Fruit fly (Drosophila melanogaster): ENCODE measurements around the gene CG10466.

- TF ChIP-seq EcR (GFP tag; optimal IDR thresholded peaks at IDR 0.05): no peak
- no peak for TF ChIP-seq Pif1B (GFP tag; optimal IDR thresholded peaks at IDR 0.05)
- TF ChIP-seq CG12605 (GFP tag; IDR thresholded peaks at IDR 0.05): no peak
- TF ChIP-seq CG15710 (tag; optimal IDR thresholded peaks at IDR 0.05): no peak
- TF ChIP-seq fd96Ca (GFP tag; IDR thresholded peaks at IDR 0.05): no peak
- TF ChIP-seq CG4496 (GFP tag; IDR thresholded peaks at IDR 0.05): no peak
- no peak for TF ChIP-seq CG8301 (tag; optimal IDR thresholded peaks at IDR 0.05)
- no peak for TF ChIP-seq CG13204 (GFP tag; optimal IDR thresholded peaks at IDR 0.05)
- TF ChIP-seq Ets98B (GFP tag; IDR thresholded peaks at IDR 0.05): no peak
- no peak for TF ChIP-seq CG32121 (GFP tag; IDR thresholded peaks at IDR 0.05)
- TF ChIP-seq Pif1A (GFP tag; optimal IDR thresholded peaks at IDR 0.05): no peak
Observed at dm6 chr2L:19755015-19755414, 36.9 kb upstream of the CG10466 start.

Data from whole organism, pupa.